Worm (Caenorhabditis elegans) whole organism, midembryonic: ENCODE results near the gene ttr-54.

Source experiments
- T22C8.4 ChIP-seq: fragments of 200-800 bp; sonication (Bioruptor generic); IDR thresholded peaks from 2 replicates; pipeline ENCODE4 v1.3.6; 2022; ENCODE audit warnings: missing genetic modification characterization, missing compliant biosample characterization
- cog-1 ChIP-seq: sonication (generic microtip); optimal IDR thresholded peaks from 2 replicates; lab custom pipeline; 2016; ENCODE audit warnings: missing genetic modification characterization, missing compliant biosample characterization
- flt-1 ChIP-seq: fragments of 200-800 bp; sonication (Bioruptor generic); IDR thresholded peaks from 2 replicates; pipeline ENCODE4 v1.3.6; 2022; ENCODE audit warnings: missing genetic modification characterization, missing compliant biosample characterization
- klf-2 ChIP-seq: fragments of 200-800 bp; sonication (Bioruptor generic); conservative IDR thresholded peaks from 2 replicates; pipeline ENCODE4 v1.3.6; 2022; ENCODE audit warnings: missing genetic modification reagents, missing genetic modification characterization, missing compliant biosample characterization
- med-1 ChIP-seq: sonication (generic microtip); optimal IDR thresholded peaks from 2 replicates; lab custom pipeline; 2017; ENCODE audit warnings: missing genetic modification characterization, mild to moderate bottlenecking, missing compliant biosample characterization, antibody characterized with exemption, missing genetic modification reagents; ENCODE audit not compliant: insufficient read depth
- ref-1 ChIP-seq: fragments of 200-800 bp; sonication (Bioruptor generic); conservative IDR thresholded peaks from 2 replicates; pipeline ENCODE4 v1.3.6; 2022; ENCODE audit warnings: missing genetic modification reagents, missing genetic modification characterization, missing compliant biosample characterization
- tab-1 ChIP-seq: fragments of 200-800 bp; sonication (Bioruptor generic); IDR thresholded peaks from 2 replicates; pipeline ENCODE4 v1.3.6; 2022; ENCODE audit warnings: missing genetic modification characterization, missing compliant biosample characterization
- ztf-23 ChIP-seq: fragments of 200-800 bp; sonication (Bioruptor generic); IDR thresholded peaks from 2 replicates; pipeline ENCODE4 v1.3.6; 2022; ENCODE audit warnings: missing genetic modification reagents, missing genetic modification characterization, missing compliant biosample characterization
- ztf-29 ChIP-seq: fragments of 200-800 bp; sonication (Bioruptor generic); IDR thresholded peaks from 2 replicates; pipeline ENCODE4 v1.3.6; 2022; ENCODE audit warnings: missing genetic modification reagents, missing genetic modification characterization, missing compliant biosample characterization

The ttr-54 gene

ce11 chrIV:10174328-10174727 lies 18.8 kb downstream of the ttr-54 start, which contains the start of gene pxf-1:
Gene pxf-1, minus strand, starts transcription at chrIV:10174341.
- no peak for TF ChIP-seq med-1
- no peak for TF ChIP-seq ref-1 (GFP tag; lab: Robert Waterston, UW)
- TF ChIP-seq klf-2 (GFP tag; lab: Robert Waterston, UW), result no peak
- TF ChIP-seq ztf-29 (GFP tag; lab: Robert Waterston, UW), result no peak
- no peak for TF ChIP-seq ztf-23
- TF ChIP-seq tab-1, result no peak
- TF ChIP-seq flt-1, result no peak
- TF ChIP-seq cog-1 (tag; lab: Kevin White, UChicago), result no peak
- TF ChIP-seq T22C8.4, result no peak

- no peak for TF ChIP-seq flt-1
- TF ChIP-seq T22C8.4, result peak; percentile 73
- peak; percentile 2 for TF ChIP-seq cog-1 (tag; lab: Kevin White, UChicago)
- peak; percentile 55; the same call in 1 of the 2 replicates for TF ChIP-seq ztf-23
- no peak for TF ChIP-seq klf-2 (GFP tag; lab: Robert Waterston, UW)
- no peak for TF ChIP-seq ref-1 (GFP tag; lab: Robert Waterston, UW)
- TF ChIP-seq ztf-29 (GFP tag; lab: Robert Waterston, UW), result no peak
- TF ChIP-seq tab-1, result 0 out of 2 replicates have a peak, but pooled peaks have one; percentile 45
- TF ChIP-seq med-1, result no peak
Observed at ce11 chrIV:10174932-10175732, 19.6 kb downstream of the ttr-54 start.

ce11 chrIV:10176252-10176730 lies 20.7 kb downstream of the ttr-54 start, which contains the start of gene rack-1:
Gene rack-1, plus strand, starts transcription at chrIV:10176680.
- TF ChIP-seq T22C8.4, result no peak
- TF ChIP-seq flt-1, result no peak
- TF ChIP-seq cog-1 (tag; lab: Kevin White, UChicago), result no peak
- TF ChIP-seq klf-2 (GFP tag; lab: Robert Waterston, UW), result no peak
- TF ChIP-seq ztf-29 (GFP tag; lab: Robert Waterston, UW), result no peak
- no peak for TF ChIP-seq ref-1 (GFP tag; lab: Robert Waterston, UW)
- TF ChIP-seq med-1, result no peak
- no peak for TF ChIP-seq ztf-23
- no peak for TF ChIP-seq tab-1

- TF ChIP-seq ztf-29 (GFP tag; lab: Robert Waterston, UW) (no peak), med-1 (no peak)
Observed at ce11 chrIV:10177779-10178178, 22.2 kb downstream of the ttr-54 start, which contains the start of gene mspn-1. Gene mspn-1, plus strand, starts transcription at chrIV:10177968.

- TF ChIP-seq tab-1, result no peak
- no peak for TF ChIP-seq ref-1 (GFP tag; lab: Robert Waterston, UW)
- TF ChIP-seq ztf-29 (GFP tag; lab: Robert Waterston, UW), result no peak
- no peak for TF ChIP-seq T22C8.4
- no peak for TF ChIP-seq med-1
- no peak for TF ChIP-seq ztf-23
- no peak for TF ChIP-seq cog-1 (tag; lab: Kevin White, UChicago)
- TF ChIP-seq flt-1, result no peak
- TF ChIP-seq klf-2 (GFP tag; lab: Robert Waterston, UW), result no peak
Observed at ce11 chrIV:10180133-10180749, 24.7 kb downstream of the ttr-54 start, which contains the start of gene gta-1. Gene gta-1, plus strand, starts transcription at chrIV:10180660.

- no peak for TF ChIP-seq flt-1
- no peak for TF ChIP-seq med-1
- TF ChIP-seq tab-1, result no peak
- TF ChIP-seq ref-1 (GFP tag; lab: Robert Waterston, UW), result no peak
- TF ChIP-seq T22C8.4, result no peak
- TF ChIP-seq cog-1 (tag; lab: Kevin White, UChicago), result no peak
- no peak for TF ChIP-seq ztf-23
- no peak for TF ChIP-seq ztf-29 (GFP tag; lab: Robert Waterston, UW)
- TF ChIP-seq klf-2 (GFP tag; lab: Robert Waterston, UW), result no peak
Observed at ce11 chrIV:10188505-10188904, 32.9 kb downstream of the ttr-54 start.

ce11 chrIV:10190586-10190985 lies 35.0 kb downstream of the ttr-54 start:
- TF ChIP-seq tab-1, result no peak
- TF ChIP-seq med-1, result no peak
- no peak for TF ChIP-seq ref-1 (GFP tag; lab: Robert Waterston, UW)
- TF ChIP-seq flt-1, result 0 out of 2 replicates have a peak, but pooled peaks have one; percentile 22
- no peak for TF ChIP-seq ztf-29 (GFP tag; lab: Robert Waterston, UW)

ce11 chrIV:10191498-10191897 lies 35.9 kb downstream of the ttr-54 start:
- TF ChIP-seq cog-1 (tag; lab: Kevin White, UChicago), result no peak
- TF ChIP-seq ref-1 (GFP tag; lab: Robert Waterston, UW), result no peak
- TF ChIP-seq ztf-23, result no peak

ce11 chrIV:10194345-10194744 lies 38.8 kb downstream of the ttr-54 start, which contains the start of gene ptrg-1:
Gene ptrg-1, minus strand, starts transcription at chrIV:10194445.
- TF ChIP-seq cog-1 (tag; lab: Kevin White, UChicago) (no peak), med-1 (no peak), ztf-23 (no peak), T22C8.4 (no peak), klf-2 (GFP tag; lab: Robert Waterston, UW) (no peak), flt-1 (no peak), ref-1 (GFP tag; lab: Robert Waterston, UW) (no peak), ztf-29 (GFP tag; lab: Robert Waterston, UW) (no peak), tab-1 (no peak)

- no peak for TF ChIP-seq ztf-23
- TF ChIP-seq klf-2 (GFP tag; lab: Robert Waterston, UW), result no peak
- TF ChIP-seq cog-1 (tag; lab: Kevin White, UChicago), result no peak
- TF ChIP-seq ztf-29 (GFP tag; lab: Robert Waterston, UW), result no peak
Observed at ce11 chrIV:10197317-10197867, 41.8 kb downstream of the ttr-54 start, which contains the start of gene gon-4. Gene gon-4, plus strand, starts transcription at chrIV:10197817.
